Worm (Caenorhabditis elegans): ENCODE results near the gene hsp-1.

DNA sequence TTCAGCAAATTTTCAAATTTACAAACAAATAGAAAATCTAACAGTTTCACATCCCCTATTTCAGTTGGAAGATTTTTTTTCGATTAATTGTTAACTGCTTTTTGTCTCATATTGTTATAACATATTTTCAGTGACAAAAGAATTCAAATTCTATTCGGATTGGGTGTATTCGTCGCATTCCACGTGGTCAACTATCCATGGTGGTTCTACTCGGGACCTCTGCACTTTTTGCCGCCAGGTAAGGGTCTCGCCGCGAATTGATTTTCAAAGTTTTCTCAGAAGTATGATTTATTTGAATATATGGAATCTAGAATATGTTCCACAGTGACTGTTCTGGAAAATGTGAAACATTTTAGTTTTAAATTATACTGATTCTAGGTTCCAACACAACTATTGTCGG lies 30.2 kb upstream of the hsp-1 start:
- TF ChIP-seq hlh-8 (tag; optimal IDR thresholded peaks at IDR 0.05) (no peak), syd-9 (tag; optimal IDR thresholded peaks at IDR 0.05) (no peak), fkh-10 (GFP tag; optimal IDR thresholded peaks at IDR 0.05) (no peak), pag-3 (tag; optimal IDR thresholded peaks at IDR 0.05; ENCODE audit: borderline replicate concordance) (no peak), ztf-16 (tag; optimal IDR thresholded peaks at IDR 0.05) (no peak), ets-4 (tag; optimal IDR thresholded peaks at IDR 0.05) (no peak), nhr-232 (tag; optimal IDR thresholded peaks at IDR 0.05) (no peak), pha-4 (tag; optimal IDR thresholded peaks at IDR 0.05) (no peak), ceh-24 (tag; optimal IDR thresholded peaks at IDR 0.05) (no peak), dve-1 (tag; optimal IDR thresholded peaks at IDR 0.05) (no peak), C08G9.2 (tag; optimal IDR thresholded peaks at IDR 0.05) (no peak), nfya-1 (tag; optimal IDR thresholded peaks at IDR 0.05) (no peak), ama-1 (optimal IDR thresholded peaks at IDR 0.05) (no peak)
